Fruit fly (Drosophila melanogaster): ENCODE results near the gene und.

- TF ChIP-seq Ets21C (GFP tag; optimal IDR thresholded peaks at IDR 0.05), result no peak
- no peak for TF ChIP-seq CG10669 (GFP tag; optimal IDR thresholded peaks at IDR 0.05)
- TF ChIP-seq CG11902 (GFP tag; optimal IDR thresholded peaks at IDR 0.05), result no peak
- no peak for TF ChIP-seq eg (GFP tag; IDR thresholded peaks at IDR 0.05)
- TF ChIP-seq OdsH (GFP tag; optimal IDR thresholded peaks at IDR 0.05), result no peak
- no peak for TF ChIP-seq CG32006 (GFP tag; optimal IDR thresholded peaks at IDR 0.05)
- no peak for TF ChIP-seq CG15336 (GFP tag; IDR thresholded peaks at IDR 0.05)
- TF ChIP-seq Hr39 (GFP tag; optimal IDR thresholded peaks at IDR 0.05), result no peak
- TF ChIP-seq CG11762 (GFP tag; optimal IDR thresholded peaks at IDR 0.05; ENCODE audit: insufficient read depth), result no peak
- TF ChIP-seq cyc (GFP tag; optimal IDR thresholded peaks at IDR 0.05), result no peak
Observed at dm6 chr2L:9790535-9790992, 27.4 kb downstream of the und start, which contains the start of gene CG4036.

Data from whole organism, prepupa.